Fruit fly (Drosophila melanogaster): Measurements from ENCODE around the gene CG34284.

- TF ChIP-seq EcR (GFP tag; optimal IDR thresholded peaks at IDR 0.05) (no peak), Dll (optimal IDR thresholded peaks at IDR 0.05) (no peak)
Observed at dm6 chr3R:18914594-18915275, 12.0 kb upstream of the CG34284 start, which contains the start of gene Xrp1.

Measured in whole organism.